Worm (Caenorhabditis elegans): ENCODE measurements around the gene C49C8.1.

The C49C8.1 gene

DNA sequence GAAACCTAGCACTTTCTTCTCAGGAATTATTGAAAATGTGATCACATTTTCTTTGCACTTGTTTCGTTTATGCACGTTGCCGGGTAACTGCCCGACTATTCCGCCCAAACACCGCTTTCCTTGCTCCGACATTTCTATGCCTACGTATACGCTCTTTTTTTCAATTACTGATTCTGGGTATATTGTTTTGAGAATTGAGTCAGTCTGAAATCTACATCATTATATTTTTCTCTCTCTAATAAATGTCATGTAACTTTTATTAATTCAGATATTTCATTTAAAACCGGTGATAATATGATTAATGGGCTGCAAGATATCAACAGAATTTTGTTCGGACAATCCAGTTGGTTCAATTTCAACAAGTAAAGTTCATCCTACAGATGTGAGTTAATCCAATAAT lies 43.1 kb downstream of the C49C8.1 start, which contains the start of gene ttll-11:
Gene ttll-11 (plus strand): TSS at position 301 of the 400 bp plus-strand sequence.
- TF ChIP-seq nhr-11 (tag; optimal IDR thresholded peaks at IDR 0.05) (peak; percentile 15), unc-62 (GFP tag; optimal IDR thresholded peaks at IDR 0.05 in 1 of 2) (peak in 1 of 2 experiments; percentile 21), unc-62 (tag; optimal IDR thresholded peaks at IDR 0.05) (no peak), spr-3 (GFP tag; optimal IDR thresholded peaks at IDR 0.05) (no peak)

DNA sequence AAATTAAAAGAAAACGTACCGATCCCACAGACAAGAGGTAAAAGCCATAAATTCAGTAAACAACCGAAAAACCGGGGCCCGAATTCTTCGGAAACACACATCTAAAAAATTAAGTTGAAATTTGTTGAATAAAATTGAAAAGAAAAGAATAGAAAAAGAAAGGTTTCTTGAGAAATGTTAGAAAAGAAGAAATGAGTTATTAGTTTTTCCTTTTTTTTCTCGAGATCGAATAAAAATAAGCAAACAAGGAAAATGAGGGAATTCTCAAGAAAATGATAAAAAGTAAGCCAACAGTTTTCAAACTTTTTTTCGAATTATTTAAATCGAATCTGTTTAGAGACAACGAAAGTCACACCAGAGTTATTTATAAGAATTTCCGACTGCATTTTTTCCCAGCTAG lies 51.1 kb downstream of the C49C8.1 start, which contains the start of gene H23L24.4:
Gene H23L24.4 (minus strand): TSS at position 101 of the 400 bp plus-strand sequence.
- TF ChIP-seq aha-1 (tag) (peak; percentile 72), nhr-102 (tag; optimal IDR thresholded peaks at IDR 0.05) (no peak)

All from whole organism, L4 larva.